Fruit fly (Drosophila melanogaster): ENCODE results near the gene CG7742.

The CG7742 gene

dm6 chr2L:5251725-5252124 is 36.8 kb upstream of the CG7742 start:
- no peak for TF ChIP-seq gl (tag; optimal IDR thresholded peaks at IDR 0.05)
- no peak for TF ChIP-seq CG8301 (tag; optimal IDR thresholded peaks at IDR 0.05)
- TF ChIP-seq CG12605 (GFP tag; IDR thresholded peaks at IDR 0.05) = no peak
- no peak for TF ChIP-seq Snoo (tag; optimal IDR thresholded peaks at IDR 0.05)
- TF ChIP-seq CG17806 (tag; optimal IDR thresholded peaks at IDR 0.05) = peak; percentile 21
- no peak for TF ChIP-seq Pif1A (GFP tag; optimal IDR thresholded peaks at IDR 0.05)
- no peak for TF ChIP-seq fd96Ca (GFP tag; IDR thresholded peaks at IDR 0.05)
- no peak for TF ChIP-seq CG10348 (GFP tag; IDR thresholded peaks at IDR 0.05)
- no peak for TF ChIP-seq EcR (GFP tag; optimal IDR thresholded peaks at IDR 0.05)
- no peak for TF ChIP-seq CG4496 (GFP tag; IDR thresholded peaks at IDR 0.05)
- TF ChIP-seq Ets98B (GFP tag; IDR thresholded peaks at IDR 0.05) = no peak
- TF ChIP-seq CG9948 (tag; optimal IDR thresholded peaks at IDR 0.05) = peak; percentile 16
- TF ChIP-seq rn (GFP tag; IDR thresholded peaks at IDR 0.05) = no peak
- TF ChIP-seq CG13204 (GFP tag; optimal IDR thresholded peaks at IDR 0.05) = no peak
- no peak for TF ChIP-seq CG14655 (GFP tag; optimal IDR thresholded peaks at IDR 0.05)
- TF ChIP-seq Pif1B (GFP tag; optimal IDR thresholded peaks at IDR 0.05) = no peak
- TF ChIP-seq CG8159 (tag; optimal IDR thresholded peaks at IDR 0.05) = peak; percentile 23
- TF ChIP-seq CG34367 (tag; optimal IDR thresholded peaks at IDR 0.05) = no peak
- no peak for TF ChIP-seq CG15710 (tag; optimal IDR thresholded peaks at IDR 0.05)
- no peak for TF ChIP-seq D1 (tag; optimal IDR thresholded peaks at IDR 0.05)
- no peak for TF ChIP-seq CG32121 (GFP tag; IDR thresholded peaks at IDR 0.05)

dm6 chr2L:5251150-5251549 is 36.3 kb upstream of the CG7742 start:
- no peak for TF ChIP-seq CG15710 (tag; optimal IDR thresholded peaks at IDR 0.05)
- TF ChIP-seq Pif1B (GFP tag; optimal IDR thresholded peaks at IDR 0.05) = peak; percentile 7

dm6 chr2L:5249766-5250165 is 34.9 kb upstream of the CG7742 start:
- no peak for TF ChIP-seq CG12605 (GFP tag; IDR thresholded peaks at IDR 0.05)
- peak; percentile 61 for TF ChIP-seq CG14655 (GFP tag; optimal IDR thresholded peaks at IDR 0.05)
- TF ChIP-seq CG34367 (tag; optimal IDR thresholded peaks at IDR 0.05) = peak; percentile 10
- peak; percentile 40 for TF ChIP-seq Pif1B (GFP tag; optimal IDR thresholded peaks at IDR 0.05)
- TF ChIP-seq EcR (GFP tag; optimal IDR thresholded peaks at IDR 0.05) = peak; percentile 52
- peak; percentile 51 for TF ChIP-seq CG8159 (tag; optimal IDR thresholded peaks at IDR 0.05)
- no peak for TF ChIP-seq D1 (tag; optimal IDR thresholded peaks at IDR 0.05)
- no peak for TF ChIP-seq CG32121 (GFP tag; IDR thresholded peaks at IDR 0.05)
- TF ChIP-seq CG13204 (GFP tag; optimal IDR thresholded peaks at IDR 0.05) = peak; percentile 37
- 0 out of 2 replicates have a peak, but pooled peaks have one; percentile 16 for TF ChIP-seq rn (GFP tag; IDR thresholded peaks at IDR 0.05)
- peak; percentile 56 for TF ChIP-seq CG15710 (tag; optimal IDR thresholded peaks at IDR 0.05)
- peak; percentile 46 for TF ChIP-seq CG17806 (tag; optimal IDR thresholded peaks at IDR 0.05)
- TF ChIP-seq fd96Ca (GFP tag; IDR thresholded peaks at IDR 0.05) = peak; percentile 67; the same call in 1 of the 3 replicates
- peak; percentile 59 for TF ChIP-seq Snoo (tag; optimal IDR thresholded peaks at IDR 0.05)
- TF ChIP-seq Pif1A (GFP tag; optimal IDR thresholded peaks at IDR 0.05) = peak; percentile 68
- TF ChIP-seq CG8301 (tag; optimal IDR thresholded peaks at IDR 0.05) = peak; percentile 48
- no peak for TF ChIP-seq CG10348 (GFP tag; IDR thresholded peaks at IDR 0.05)
- peak; percentile 20 for TF ChIP-seq gl (tag; optimal IDR thresholded peaks at IDR 0.05)
- peak; percentile 79 for TF ChIP-seq CG4496 (GFP tag; IDR thresholded peaks at IDR 0.05)
- TF ChIP-seq CG9948 (tag; optimal IDR thresholded peaks at IDR 0.05) = peak; percentile 16
- TF ChIP-seq Ets98B (GFP tag; IDR thresholded peaks at IDR 0.05) = peak; percentile 47; the same call in 1 of the 2 replicates

dm6 chr2L:5248582-5248981 is 33.7 kb upstream of the CG7742 start:
- TF ChIP-seq CG34367 (tag; optimal IDR thresholded peaks at IDR 0.05) (no peak), rn (GFP tag; IDR thresholded peaks at IDR 0.05) (no peak), EcR (GFP tag; optimal IDR thresholded peaks at IDR 0.05) (no peak), Ets98B (GFP tag; IDR thresholded peaks at IDR 0.05) (no peak)

dm6 chr2L:5247812-5248211 is 32.9 kb upstream of the CG7742 start:
- TF ChIP-seq CG12605 (GFP tag; IDR thresholded peaks at IDR 0.05) (no peak), CG17806 (tag; optimal IDR thresholded peaks at IDR 0.05) (no peak), Snoo (tag; optimal IDR thresholded peaks at IDR 0.05) (no peak), CG15710 (tag; optimal IDR thresholded peaks at IDR 0.05) (no peak), EcR (GFP tag; optimal IDR thresholded peaks at IDR 0.05) (no peak), rn (GFP tag; IDR thresholded peaks at IDR 0.05) (no peak), gl (tag; optimal IDR thresholded peaks at IDR 0.05) (no peak), CG34367 (tag; optimal IDR thresholded peaks at IDR 0.05) (no peak), Ets98B (GFP tag; IDR thresholded peaks at IDR 0.05) (no peak), CG32121 (GFP tag; IDR thresholded peaks at IDR 0.05) (no peak), Pif1A (GFP tag; optimal IDR thresholded peaks at IDR 0.05) (no peak), Pif1B (GFP tag; optimal IDR thresholded peaks at IDR 0.05) (no peak), CG14655 (GFP tag; optimal IDR thresholded peaks at IDR 0.05) (no peak), CG8159 (tag; optimal IDR thresholded peaks at IDR 0.05) (no peak), CG4496 (GFP tag; IDR thresholded peaks at IDR 0.05) (no peak)

- no peak for TF ChIP-seq gl (tag; optimal IDR thresholded peaks at IDR 0.05)
- TF ChIP-seq CG32121 (GFP tag; IDR thresholded peaks at IDR 0.05) = no peak
- no peak for TF ChIP-seq Pif1B (GFP tag; optimal IDR thresholded peaks at IDR 0.05)
- no peak for TF ChIP-seq CG8301 (tag; optimal IDR thresholded peaks at IDR 0.05)
Measured at dm6 chr2L:5247384-5247783, 32.5 kb upstream of the CG7742 start.

- TF ChIP-seq CG14655 (GFP tag; optimal IDR thresholded peaks at IDR 0.05) (peak; percentile 47), Pif1B (GFP tag; optimal IDR thresholded peaks at IDR 0.05) (no peak), CG9948 (tag; optimal IDR thresholded peaks at IDR 0.05) (peak; percentile 18), rn (GFP tag; IDR thresholded peaks at IDR 0.05) (no peak), CG10348 (GFP tag; IDR thresholded peaks at IDR 0.05) (no peak), CG4496 (GFP tag; IDR thresholded peaks at IDR 0.05) (0 out of 3 replicates have a peak, but pooled peaks have one; percentile 21), CG15710 (tag; optimal IDR thresholded peaks at IDR 0.05) (peak; percentile 10), CG17806 (tag; optimal IDR thresholded peaks at IDR 0.05) (peak; percentile 26), Pif1A (GFP tag; optimal IDR thresholded peaks at IDR 0.05) (peak; percentile 43), CG8159 (tag; optimal IDR thresholded peaks at IDR 0.05) (peak; percentile 29), EcR (GFP tag; optimal IDR thresholded peaks at IDR 0.05) (peak; percentile 6), gl (tag; optimal IDR thresholded peaks at IDR 0.05) (no peak)
Measured at dm6 chr2L:5245363-5245892, 30.5 kb upstream of the CG7742 start.
